Worm (Caenorhabditis elegans): ENCODE measurements around the gene ssp-34.

Gene ssp-34

ce11 chrIV:10716348-10716747 lies 22.1 kb downstream of the ssp-34 start, which contains the start of gene ncx-3:
Gene ncx-3 (plus strand): TSS chrIV:10716648.
- TF ChIP-seq med-1 (GFP tag; optimal IDR thresholded peaks at IDR 0.05; ENCODE audit: insufficient read depth) (no peak), cog-1 (tag; optimal IDR thresholded peaks at IDR 0.05) (no peak), T22C8.4 (GFP tag; IDR thresholded peaks at IDR 0.05) (no peak), tab-1 (GFP tag; IDR thresholded peaks at IDR 0.05) (no peak), klf-2 (GFP tag; conservative IDR thresholded peaks at IDR 0.05) (no peak), ztf-23 (GFP tag; IDR thresholded peaks at IDR 0.05) (no peak)

- TF ChIP-seq ztf-29 (GFP tag; IDR thresholded peaks at IDR 0.05) = no peak
- no peak for TF ChIP-seq ztf-23 (GFP tag; IDR thresholded peaks at IDR 0.05)
- no peak for TF ChIP-seq ref-1 (GFP tag; conservative IDR thresholded peaks at IDR 0.05)
- TF ChIP-seq klf-2 (GFP tag; conservative IDR thresholded peaks at IDR 0.05) = no peak
- no peak for TF ChIP-seq cog-1 (tag; optimal IDR thresholded peaks at IDR 0.05)
- TF ChIP-seq T22C8.4 (GFP tag; IDR thresholded peaks at IDR 0.05) = no peak
- no peak for TF ChIP-seq flt-1 (GFP tag; IDR thresholded peaks at IDR 0.05)
- TF ChIP-seq tab-1 (GFP tag; IDR thresholded peaks at IDR 0.05) = no peak
- no peak for TF ChIP-seq med-1 (GFP tag; optimal IDR thresholded peaks at IDR 0.05; ENCODE audit: insufficient read depth)
Observed at ce11 chrIV:10714594-10714993, 23.8 kb downstream of the ssp-34 start.

- TF ChIP-seq ref-1 (GFP tag; conservative IDR thresholded peaks at IDR 0.05) = no peak
- no peak for TF ChIP-seq ztf-23 (GFP tag; IDR thresholded peaks at IDR 0.05)
Observed at ce11 chrIV:10711729-10712128, 26.7 kb downstream of the ssp-34 start, which contains the start of gene glb-21. Gene glb-21 (minus strand): TSS chrIV:10711794.

- TF ChIP-seq T22C8.4 (GFP tag; IDR thresholded peaks at IDR 0.05) = no peak
- no peak for TF ChIP-seq ref-1 (GFP tag; conservative IDR thresholded peaks at IDR 0.05)
- TF ChIP-seq klf-2 (GFP tag; conservative IDR thresholded peaks at IDR 0.05) = no peak
- no peak for TF ChIP-seq ztf-23 (GFP tag; IDR thresholded peaks at IDR 0.05)
- TF ChIP-seq tab-1 (GFP tag; IDR thresholded peaks at IDR 0.05) = no peak
- no peak for TF ChIP-seq ztf-29 (GFP tag; IDR thresholded peaks at IDR 0.05)
- no peak for TF ChIP-seq flt-1 (GFP tag; IDR thresholded peaks at IDR 0.05)
- TF ChIP-seq med-1 (GFP tag; optimal IDR thresholded peaks at IDR 0.05; ENCODE audit: insufficient read depth) = no peak
- no peak for TF ChIP-seq cog-1 (tag; optimal IDR thresholded peaks at IDR 0.05)
Observed at ce11 chrIV:10706090-10706489, 32.3 kb downstream of the ssp-34 start, which contains the start of gene R102.6. Gene R102.6 (minus strand): TSS chrIV:10706190.

DNA sequence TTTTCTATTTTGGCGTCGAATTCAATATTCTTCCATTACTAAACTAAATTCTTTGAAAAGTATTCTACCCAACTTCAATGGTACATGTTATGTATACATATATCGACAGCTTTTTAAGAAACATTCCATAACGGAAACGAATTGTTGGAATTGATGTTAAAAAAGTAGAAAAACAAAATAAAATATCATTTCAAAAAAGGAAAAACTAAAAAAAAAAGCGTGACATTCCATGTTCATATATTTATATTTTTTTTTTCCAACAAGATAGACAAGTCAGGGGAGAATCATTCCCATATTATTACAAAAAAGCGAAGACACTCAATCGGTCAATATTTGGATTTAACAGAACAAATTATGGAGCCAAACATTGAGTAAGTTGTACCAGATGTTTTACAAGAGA lies 33.2 kb downstream of the ssp-34 start, which contains the start of gene R102.10:
TSS of gene R102.10 (plus strand) at position 301 of the 400 bp plus-strand sequence.
- TF ChIP-seq T22C8.4 (GFP tag; IDR thresholded peaks at IDR 0.05) (no peak), tab-1 (GFP tag; IDR thresholded peaks at IDR 0.05) (no peak), ref-1 (GFP tag; conservative IDR thresholded peaks at IDR 0.05) (no peak), med-1 (GFP tag; optimal IDR thresholded peaks at IDR 0.05; ENCODE audit: insufficient read depth) (no peak), ztf-23 (GFP tag; IDR thresholded peaks at IDR 0.05) (no peak), cog-1 (tag; optimal IDR thresholded peaks at IDR 0.05) (no peak), klf-2 (GFP tag; conservative IDR thresholded peaks at IDR 0.05) (no peak), ztf-29 (GFP tag; IDR thresholded peaks at IDR 0.05) (no peak), flt-1 (GFP tag; IDR thresholded peaks at IDR 0.05) (no peak)

DNA sequence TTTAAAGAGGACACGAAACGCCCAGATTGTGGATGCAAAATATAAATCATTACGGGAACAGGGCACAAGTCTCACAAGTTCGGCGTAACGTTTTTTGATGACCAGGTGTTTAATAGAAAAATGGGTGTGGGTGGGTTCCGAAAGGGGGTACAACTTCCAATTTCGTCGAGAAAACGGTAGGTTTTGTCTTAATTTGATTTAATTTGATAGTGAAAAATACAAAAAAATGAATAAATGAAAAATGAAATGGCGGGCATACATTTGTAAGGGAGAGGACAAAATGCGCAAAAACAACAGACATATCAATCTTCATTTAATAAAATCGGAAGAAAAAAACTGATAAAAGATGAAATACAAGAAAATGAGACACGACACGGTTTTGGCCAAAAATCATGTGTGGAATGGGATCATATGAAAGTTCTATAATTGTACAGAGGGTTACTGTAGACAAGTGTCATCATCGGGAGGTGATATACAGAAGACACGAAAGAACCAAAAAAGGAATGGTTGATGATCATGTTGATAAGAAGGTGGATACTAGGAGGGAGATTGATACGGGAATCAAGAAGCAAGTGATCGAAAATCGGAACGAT lies 36.4 kb downstream of the ssp-34 start:
- TF ChIP-seq ztf-29 (GFP tag; IDR thresholded peaks at IDR 0.05) (no peak), flt-1 (GFP tag; IDR thresholded peaks at IDR 0.05) (no peak)

ce11 chrIV:10699660-10700059 lies 38.7 kb downstream of the ssp-34 start, which contains the start of gene R102.11:
Gene R102.11 (minus strand): TSS chrIV:10699760.
- TF ChIP-seq ztf-29 (GFP tag; IDR thresholded peaks at IDR 0.05) (no peak), flt-1 (GFP tag; IDR thresholded peaks at IDR 0.05) (no peak), T22C8.4 (GFP tag; IDR thresholded peaks at IDR 0.05) (no peak), ref-1 (GFP tag; conservative IDR thresholded peaks at IDR 0.05) (no peak), cog-1 (tag; optimal IDR thresholded peaks at IDR 0.05) (no peak), ztf-23 (GFP tag; IDR thresholded peaks at IDR 0.05) (no peak), med-1 (GFP tag; optimal IDR thresholded peaks at IDR 0.05; ENCODE audit: insufficient read depth) (no peak), tab-1 (GFP tag; IDR thresholded peaks at IDR 0.05) (no peak)

- no peak for TF ChIP-seq klf-2 (GFP tag; conservative IDR thresholded peaks at IDR 0.05)
- TF ChIP-seq cog-1 (tag; optimal IDR thresholded peaks at IDR 0.05) = no peak
- TF ChIP-seq med-1 (GFP tag; optimal IDR thresholded peaks at IDR 0.05; ENCODE audit: insufficient read depth) = no peak
- TF ChIP-seq ztf-29 (GFP tag; IDR thresholded peaks at IDR 0.05) = no peak
Observed at ce11 chrIV:10699000-10699399, 39.4 kb downstream of the ssp-34 start.

DNA sequence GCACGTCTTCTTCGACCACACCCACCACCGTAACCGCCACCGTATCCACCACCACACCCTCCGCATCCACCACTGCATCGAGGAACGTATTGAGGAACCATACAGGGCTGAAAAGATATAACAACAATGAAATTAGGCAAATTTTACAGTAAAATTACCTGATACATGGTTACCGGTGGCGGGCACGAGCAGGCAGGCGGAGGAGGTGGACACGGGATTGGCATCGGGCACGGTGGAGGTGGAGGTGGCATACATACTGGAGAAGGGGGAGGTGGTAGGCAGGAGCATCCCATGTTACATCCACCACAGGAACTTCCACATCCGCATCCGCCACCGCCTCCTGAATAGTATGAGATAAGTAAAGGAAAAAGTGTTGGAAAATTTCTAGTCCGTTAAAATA lies 39.9 kb downstream of the ssp-34 start:
- TF ChIP-seq tab-1 (GFP tag; IDR thresholded peaks at IDR 0.05) (0 out of 2 replicates have a peak, but pooled peaks have one; percentile 29), flt-1 (GFP tag; IDR thresholded peaks at IDR 0.05) (no peak)

DNA sequence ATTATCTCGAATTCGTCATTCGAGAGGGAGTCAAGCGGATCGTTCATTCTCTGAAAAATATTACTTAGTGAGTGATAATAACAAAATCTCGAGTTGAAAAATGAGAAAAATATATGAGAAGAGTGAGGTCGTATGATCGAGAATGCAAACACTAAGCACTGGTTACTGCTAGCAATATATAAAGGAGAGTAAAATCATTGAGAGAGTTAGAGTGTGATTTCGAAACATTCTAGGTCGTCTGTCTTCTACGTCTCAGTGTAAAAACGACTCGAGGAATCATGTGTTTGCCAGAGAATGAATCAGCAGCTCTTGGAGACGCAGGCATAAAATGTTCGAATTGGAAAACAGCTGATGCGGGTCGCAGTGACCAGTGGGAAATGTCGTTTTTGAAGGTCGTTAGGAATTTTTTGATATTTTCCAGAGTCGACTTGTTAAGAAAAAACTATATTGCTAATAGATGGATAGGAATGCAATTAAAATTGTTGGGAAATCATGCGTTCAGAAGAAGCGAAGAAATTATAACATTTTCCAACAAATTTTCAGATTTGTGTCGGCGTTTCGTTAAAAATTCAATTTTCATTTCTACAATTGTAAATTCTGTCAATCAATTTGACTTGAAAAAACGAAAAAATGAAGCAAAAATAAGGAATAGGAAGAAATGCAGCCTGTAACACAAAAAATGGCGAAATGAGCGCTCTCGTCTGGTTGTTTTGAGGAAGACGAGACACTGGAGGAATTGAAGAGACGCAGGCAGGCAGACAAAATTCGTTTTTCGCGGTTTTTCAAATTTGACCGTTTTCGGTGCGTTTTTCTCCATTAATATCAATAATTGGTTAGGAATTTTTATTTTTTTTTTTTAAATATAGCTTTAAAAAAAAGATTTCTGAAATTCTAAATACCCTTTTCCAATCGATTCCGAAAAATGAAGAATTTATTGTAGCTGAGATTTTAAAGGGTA lies 41.1 kb downstream of the ssp-34 start, which contains the start of gene allo-1:
TSS of gene allo-1 (minus strand) at position 51 of the 958 bp plus-strand sequence.
- TF ChIP-seq ref-1 (GFP tag; conservative IDR thresholded peaks at IDR 0.05) = no peak
- TF ChIP-seq ztf-23 (GFP tag; IDR thresholded peaks at IDR 0.05) = no peak
- no peak for TF ChIP-seq flt-1 (GFP tag; IDR thresholded peaks at IDR 0.05)
- no peak for TF ChIP-seq tab-1 (GFP tag; IDR thresholded peaks at IDR 0.05)
- TF ChIP-seq cog-1 (tag; optimal IDR thresholded peaks at IDR 0.05) = no peak
- no peak for TF ChIP-seq ztf-29 (GFP tag; IDR thresholded peaks at IDR 0.05)
- no peak for TF ChIP-seq T22C8.4 (GFP tag; IDR thresholded peaks at IDR 0.05)
- TF ChIP-seq klf-2 (GFP tag; conservative IDR thresholded peaks at IDR 0.05) = no peak
- no peak for TF ChIP-seq med-1 (GFP tag; optimal IDR thresholded peaks at IDR 0.05; ENCODE audit: insufficient read depth)

Measured in whole organism, midembryonic.